Fruit fly (Drosophila melanogaster): Measurements from ENCODE around the gene CG3473.
A peak's percentile ranks its signal among the peaks of the same experiment; 100 is the strongest.

The CG3473 gene

dm6 chr2L:14556811-14557210 is 6.7 kb downstream of the CG3473 start (continued):
- TF ChIP-seq cad (GFP tag; optimal IDR thresholded peaks at IDR 0.05) (no peak), CG5245 (GFP tag; optimal IDR thresholded peaks at IDR 0.05) (peak; percentile 72), insv (GFP tag; optimal IDR thresholded peaks at IDR 0.05) (peak; percentile 44 to 54), peb (GFP tag; IDR thresholded peaks at IDR 0.05) (peak; percentile 35; the same call in 1 of the 2 replicates), Ets65A (GFP tag) (no peak), Elba2 (GFP tag; optimal IDR thresholded peaks at IDR 0.05) (no peak), CG11247 (GFP tag; IDR thresholded peaks at IDR 0.05) (peak; percentile 68), al (GFP tag; IDR thresholded peaks at IDR 0.05) (no peak), HmgZ (tag; optimal IDR thresholded peaks at IDR 0.05) (peak; percentile 79), Lpt (GFP tag; optimal IDR thresholded peaks at IDR 0.05) (no peak), unpg (GFP tag; optimal IDR thresholded peaks at IDR 0.05) (peak; percentile 78), Nf-YC (tag; optimal IDR thresholded peaks at IDR 0.05) (no peak), Mad (GFP tag; optimal IDR thresholded peaks at IDR 0.05) (peak; percentile 68), bigmax (GFP tag; optimal IDR thresholded peaks at IDR 0.05) (peak; percentile 23), z (GFP tag; IDR thresholded peaks at IDR 0.05) (peak; percentile 37; the same call in 1 of the 3 replicates), Meics (GFP tag; optimal IDR thresholded peaks at IDR 0.05) (peak; percentile 64), btn (GFP tag; optimal IDR thresholded peaks at IDR 0.05) (peak; percentile 91), CG3847 (GFP tag; IDR thresholded peaks at IDR 0.05) (no peak), ind (GFP tag; optimal IDR thresholded peaks at IDR 0.05) (no peak), ken (GFP tag; IDR thresholded peaks at IDR 0.05) (peak; percentile 49; the same call in 2 of the 3 replicates), oc (tag; optimal IDR thresholded peaks at IDR 0.05) (peak; percentile 83), otp (GFP tag; IDR thresholded peaks at IDR 0.05) (peak; percentile 94), gfzf (GFP tag; optimal IDR thresholded peaks at IDR 0.05) (peak; percentile 9), HLH54F (GFP tag; optimal IDR thresholded peaks at IDR 0.05) (peak; percentile 8), shn (GFP tag; optimal IDR thresholded peaks at IDR 0.05) (peak; percentile 72), cato (GFP tag; optimal IDR thresholded peaks at IDR 0.05; ENCODE audit: borderline replicate concordance) (peak; percentile 83), CG30020 (tag; optimal IDR thresholded peaks at IDR 0.05) (peak; percentile 54), CG8388 (GFP tag; optimal IDR thresholded peaks at IDR 0.05) (peak; percentile 62), sqz (GFP tag; optimal IDR thresholded peaks at IDR 0.05) (peak; percentile 76), CG13894 (tag; optimal IDR thresholded peaks at IDR 0.05) (no peak), CG6272 (GFP tag; IDR thresholded peaks at IDR 0.05) (no peak), kni (GFP tag; optimal IDR thresholded peaks at IDR 0.05) (peak; percentile 90), Ptx1 (GFP tag; IDR thresholded peaks at IDR 0.05) (peak; percentile 42; the same call in 1 of the 2 replicates), amos (GFP tag; IDR thresholded peaks at IDR 0.05; ENCODE audit: partially characterized antibody) (no peak), pzg (GFP tag; optimal IDR thresholded peaks at IDR 0.05) (no peak), CG3995 (GFP tag; optimal IDR thresholded peaks at IDR 0.05) (no peak), Usf (GFP tag; optimal IDR thresholded peaks at IDR 0.05) (peak; percentile 47), trh (GFP tag; optimal IDR thresholded peaks at IDR 0.05) (peak; percentile 86), CG10462 (GFP tag; optimal IDR thresholded peaks at IDR 0.05) (peak; percentile 91), CG43689 (GFP tag; IDR thresholded peaks at IDR 0.05) (no peak), rib (GFP tag; IDR thresholded peaks at IDR 0.05) (no peak), CG4360 (GFP tag; IDR thresholded peaks at IDR 0.05) (peak; percentile 48; the same call in 1 of the 2 replicates), CG15479 (GFP tag; optimal IDR thresholded peaks at IDR 0.05) (no peak), chn (GFP tag; optimal IDR thresholded peaks at IDR 0.05) (peak; percentile 71), Hmr (GFP tag; optimal IDR thresholded peaks at IDR 0.05) (peak; percentile 71), maf-S (GFP tag; optimal IDR thresholded peaks at IDR 0.05) (peak; percentile 73), tll (GFP tag; optimal IDR thresholded peaks at IDR 0.05) (no peak), caup (GFP tag; optimal IDR thresholded peaks at IDR 0.05; ENCODE audit: severe bottlenecking) (peak; percentile 85), chif (GFP tag; optimal IDR thresholded peaks at IDR 0.05) (peak; percentile 84 to 92), so (GFP tag; IDR thresholded peaks at IDR 0.05) (peak; percentile 89; the same call in 2 of the 3 replicates), Sox102F (GFP tag; optimal IDR thresholded peaks at IDR 0.05) (peak; percentile 45)

Data from whole organism, embryonic.